Worm (Caenorhabditis elegans): ENCODE data around the gene dgtr-1.
A peak's percentile ranks its signal among the peaks of the same experiment; 100 is the strongest.

dgtr-1 gene

ce11 chrV:6456903-6457302, 40.0 kb upstream of the dgtr-1 start:
- TF ChIP-seq dpff-1 (tag; optimal IDR thresholded peaks at IDR 0.05), result no peak
- TF ChIP-seq ekl-4 (GFP tag; IDR thresholded peaks at IDR 0.05), result no peak
- TF ChIP-seq B0035.1 (tag; optimal IDR thresholded peaks at IDR 0.05), result no peak

- TF ChIP-seq madf-8 (GFP tag; conservative IDR thresholded peaks at IDR 0.05), result no peak
- no peak for TF ChIP-seq let-526 (GFP tag; IDR thresholded peaks at IDR 0.05)
- TF ChIP-seq ztf-6 (GFP tag; IDR thresholded peaks at IDR 0.05), result no peak
- TF ChIP-seq ztf-28 (GFP tag; IDR thresholded peaks at IDR 0.05), result no peak
- TF ChIP-seq hmg-20 (GFP tag; IDR thresholded peaks at IDR 0.05), result no peak
These were observed 38.5 kb upstream of the dgtr-1 start for ce11 chrV:6458302-6458998.

ce11 chrV:6461250-6461649, 35.7 kb upstream of the dgtr-1 start:
- TF ChIP-seq zfh-2 (GFP tag; conservative IDR thresholded peaks at IDR 0.05) (no peak), sptf-2 (GFP tag; optimal IDR thresholded peaks at IDR 0.05) (no peak), hmg-1.2 (GFP tag; IDR thresholded peaks at IDR 0.05) (no peak), nhr-179 (tag; optimal IDR thresholded peaks at IDR 0.05) (no peak), fkh-3 (tag; optimal IDR thresholded peaks at IDR 0.05) (no peak)

- TF ChIP-seq B0261.1 (tag; optimal IDR thresholded peaks at IDR 0.05) (no peak), hmg-1.2 (GFP tag; IDR thresholded peaks at IDR 0.05) (peak; percentile 22; the same call in 1 of the 2 replicates), lin-40 (tag; optimal IDR thresholded peaks at IDR 0.05) (peak; percentile 7), nhr-80 (tag; optimal IDR thresholded peaks at IDR 0.05) (peak; percentile 48), attf-5 (GFP tag; optimal IDR thresholded peaks at IDR 0.05) (peak; percentile 30)
These were observed 34.3 kb upstream of the dgtr-1 start for ce11 chrV:6462606-6463005.

ce11 chrV:6464238-6464637, 32.7 kb upstream of the dgtr-1 start:
- TF ChIP-seq Y79H2A.3 (GFP tag; conservative IDR thresholded peaks at IDR 0.05) (no peak), F57C9.4 (tag; optimal IDR thresholded peaks at IDR 0.05) (no peak), rpc-1 (optimal IDR thresholded peaks at IDR 0.05) (no peak), rpc-1 (tag; optimal IDR thresholded peaks at IDR 0.05) (no peak), hmg-1.2 (GFP tag; IDR thresholded peaks at IDR 0.05) (no peak), tlf-1 (GFP tag; optimal IDR thresholded peaks at IDR 0.05) (no peak), T07F8.4 (tag; optimal IDR thresholded peaks at IDR 0.05) (no peak), madf-8 (GFP tag; conservative IDR thresholded peaks at IDR 0.05) (no peak), cebp-2 (GFP tag; IDR thresholded peaks at IDR 0.05) (no peak), ztf-26 (tag; optimal IDR thresholded peaks at IDR 0.05) (no peak), B0261.1 (tag; optimal IDR thresholded peaks at IDR 0.05) (no peak), pbrm-1 (GFP tag; IDR thresholded peaks at IDR 0.05) (no peak), cebp-1 (GFP tag; IDR thresholded peaks at IDR 0.05) (no peak), cebp-1 (tag; optimal IDR thresholded peaks at IDR 0.05) (no peak), F57A8.1 (GFP tag; optimal IDR thresholded peaks at IDR 0.05) (no peak), aptf-3 (GFP tag; IDR thresholded peaks at IDR 0.05) (no peak), xnd-1 (tag; optimal IDR thresholded peaks at IDR 0.05) (no peak), lin-54 (GFP tag; optimal IDR thresholded peaks at IDR 0.05) (no peak)

ce11 chrV:6464765-6465164, 32.1 kb upstream of the dgtr-1 start, which contains the start of gene unc-83:
Gene unc-83 (plus strand): TSS chrV:6465065.
- TF ChIP-seq somi-1 (GFP tag; optimal IDR thresholded peaks at IDR 0.05) (no peak), snpc-1.3 (tag; optimal IDR thresholded peaks at IDR 0.05; ENCODE audit: insufficient read depth) (no peak), F37B4.10 (GFP tag; IDR thresholded peaks at IDR 0.05) (no peak), zim-3 (tag; optimal IDR thresholded peaks at IDR 0.05) (no peak), pha-4 (tag; optimal IDR thresholded peaks at IDR 0.05) (no peak), rec-8 (tag; optimal IDR thresholded peaks at IDR 0.05) (no peak), lag-1 (GFP tag; IDR thresholded peaks at IDR 0.05) (no peak), K12H6.12 (tag; optimal IDR thresholded peaks at IDR 0.05) (no peak), madf-3 (GFP tag; IDR thresholded peaks at IDR 0.05) (no peak), tlf-1 (GFP tag; optimal IDR thresholded peaks at IDR 0.05) (no peak)
